Fruit fly (Drosophila melanogaster) Kc167 (cell line): ENCODE data around the gene Tsp2A.

Experiments used
- Myc ChIP-seq: fragments of >200 bp; optimal IDR thresholded peaks from 2 replicates; lab custom pipeline; 2017; ENCODE audit warnings: missing external identifiers
- Sin3A ChIP-seq: fragments of >200 bp; optimal IDR thresholded peaks from 2 replicates; lab custom pipeline; 2018; ENCODE audit warnings: missing external identifiers
- h ChIP-seq: fragments of >200 bp; optimal IDR thresholded peaks from 3 replicates; lab custom pipeline; 2018; ENCODE audit warnings: missing external identifiers
- insv ChIP-seq: fragments of >200 bp; optimal IDR thresholded peaks from 3 replicates; lab custom pipeline; 2018; ENCODE audit warnings: missing external identifiers
- psq ChIP-seq: fragments of >200 bp; optimal IDR thresholded peaks from 2 replicates; lab custom pipeline; 2017; ENCODE audit warnings: missing external identifiers
- ttk ChIP-seq: sonication (Bioruptor generic); optimal IDR thresholded peaks from 2 replicates; lab custom pipeline; 2017; ENCODE audit warnings: missing external identifiers

Gene Tsp2A

dm6 chrX:1341944-1342392 is 4.4 kb upstream of the Tsp2A start, which contains the start of gene Naa30A:
TSS of gene Naa30A (plus strand) at chrX:1342106.
- TF ChIP-seq h (lab: Kevin White, UChicago) (no peak), Myc (lab: Kevin White, UChicago) (no peak)

dm6 chrX:1346833-1347232 is 480 bp downstream of the Tsp2A start:
- no peak for TF ChIP-seq Sin3A (lab: Kevin White, UChicago)
- TF ChIP-seq h (lab: Kevin White, UChicago) = no peak
- no peak for TF ChIP-seq Myc (lab: Kevin White, UChicago)
- no peak for TF ChIP-seq psq (lab: Kevin White, UChicago)
- TF ChIP-seq ttk = no peak
- no peak for TF ChIP-seq insv (lab: Kevin White, UChicago)

dm6 chrX:1349255-1349654 is 2.9 kb downstream of the Tsp2A start, which contains the start of gene MTPAP:
TSS of gene MTPAP (minus strand) at chrX:1349357.
- TF ChIP-seq psq (lab: Kevin White, UChicago) (no peak), Myc (lab: Kevin White, UChicago) (no peak), ttk (no peak), Sin3A (lab: Kevin White, UChicago) (no peak), h (lab: Kevin White, UChicago) (no peak), insv (lab: Kevin White, UChicago) (no peak)

dm6 chrX:1353322-1354212 is 7.2 kb downstream of the Tsp2A start, which contains the start of the genes CG12773 and CG11417:
TSS of gene CG12773 (minus strand) at chrX:1353981.
TSS of gene CG11417 (plus strand) at chrX:1354014.
- no peak for TF ChIP-seq Sin3A (lab: Kevin White, UChicago)
- TF ChIP-seq Myc (lab: Kevin White, UChicago) = no peak
- TF ChIP-seq h (lab: Kevin White, UChicago) = no peak
- TF ChIP-seq ttk = no peak
- TF ChIP-seq psq (lab: Kevin White, UChicago) = no peak
- no peak for TF ChIP-seq insv (lab: Kevin White, UChicago)

- TF ChIP-seq h (lab: Kevin White, UChicago) = no peak
- no peak for TF ChIP-seq Sin3A (lab: Kevin White, UChicago)
- TF ChIP-seq insv (lab: Kevin White, UChicago) = no peak
- no peak for TF ChIP-seq Myc (lab: Kevin White, UChicago)
- TF ChIP-seq ttk = no peak
- no peak for TF ChIP-seq psq (lab: Kevin White, UChicago)
These were observed 11.1 kb downstream of the Tsp2A start, which contains the start of gene png for dm6 chrX:1357501-1357900. TSS of gene png (minus strand) at chrX:1357601.

- TF ChIP-seq h (lab: Kevin White, UChicago) = no peak
- TF ChIP-seq ttk = no peak
- no peak for TF ChIP-seq psq (lab: Kevin White, UChicago)
- TF ChIP-seq Sin3A (lab: Kevin White, UChicago) = no peak
- no peak for TF ChIP-seq Myc (lab: Kevin White, UChicago)
- no peak for TF ChIP-seq insv (lab: Kevin White, UChicago)
These were observed 22.6 kb downstream of the Tsp2A start, which contains the start of gene CG14770 for dm6 chrX:1368949-1369348. TSS of gene CG14770 (plus strand) at chrX:1369249.

dm6 chrX:1370104-1370802 is 23.9 kb downstream of the Tsp2A start, which contains the start of gene ssx:
TSS of gene ssx (plus strand) at chrX:1370580.
- TF ChIP-seq Myc (lab: Kevin White, UChicago) (no peak), insv (lab: Kevin White, UChicago) (no peak), Sin3A (lab: Kevin White, UChicago) (no peak), h (lab: Kevin White, UChicago) (no peak), psq (lab: Kevin White, UChicago) (no peak), ttk (no peak)

dm6 chrX:1372667-1373066 is 26.3 kb downstream of the Tsp2A start:
- TF ChIP-seq ttk (no peak), Myc (lab: Kevin White, UChicago) (no peak), insv (lab: Kevin White, UChicago) (no peak), h (lab: Kevin White, UChicago) (no peak), Sin3A (lab: Kevin White, UChicago) (no peak), psq (lab: Kevin White, UChicago) (no peak)

- TF ChIP-seq Myc (lab: Kevin White, UChicago) (no peak), h (lab: Kevin White, UChicago) (no peak), ttk (no peak)
These were observed 29.1 kb downstream of the Tsp2A start, which contains the start of gene AMPKalpha for dm6 chrX:1375265-1375958. TSS of gene AMPKalpha (plus strand) at chrX:1375536.

dm6 chrX:1379692-1380349 is 33.5 kb downstream of the Tsp2A start:
- no peak for TF ChIP-seq Sin3A (lab: Kevin White, UChicago)
- TF ChIP-seq ttk = no peak
- TF ChIP-seq insv (lab: Kevin White, UChicago) = no peak
- no peak for TF ChIP-seq Myc (lab: Kevin White, UChicago)
- TF ChIP-seq h (lab: Kevin White, UChicago) = no peak
- TF ChIP-seq psq (lab: Kevin White, UChicago) = no peak
